Fruit fly (Drosophila melanogaster): ENCODE data around the gene CG15529.

dm6 chr3R:30195606-30196049 lies 43.8 kb downstream of the CG15529 start:
- TF ChIP-seq pan (optimal IDR thresholded peaks at IDR 0.05) (no peak), psq (GFP tag; optimal IDR thresholded peaks at IDR 0.05) (no peak), woc (GFP tag; optimal IDR thresholded peaks at IDR 0.05) (no peak), br (GFP tag; optimal IDR thresholded peaks at IDR 0.05) (peak; percentile 9), rgr (GFP tag; optimal IDR thresholded peaks at IDR 0.05) (peak; percentile 8), fru (GFP tag; optimal IDR thresholded peaks at IDR 0.05) (no peak), dl (GFP tag; optimal IDR thresholded peaks at IDR 0.05; ENCODE audit: insufficient read depth in 1 of 2, partially characterized antibody in 2 of 2) (no peak), foxo (GFP tag; optimal IDR thresholded peaks at IDR 0.05) (peak in 1 of 2 experiments; percentile 61), CG9705 (GFP tag; optimal IDR thresholded peaks at IDR 0.05) (no peak), lola (GFP tag; optimal IDR thresholded peaks at IDR 0.05) (no peak), usp (GFP tag; optimal IDR thresholded peaks at IDR 0.05) (no peak), ey (GFP tag; optimal IDR thresholded peaks at IDR 0.05) (peak; percentile 26), Rel (GFP tag; optimal IDR thresholded peaks at IDR 0.05) (no peak), Rel (tag; optimal IDR thresholded peaks at IDR 0.05) (no peak)
